Fruit fly (Drosophila melanogaster): Measurements from ENCODE around the gene capt.
A peak's percentile ranks its signal among the peaks of the same experiment; 100 is the strongest.

capt gene

DNA sequence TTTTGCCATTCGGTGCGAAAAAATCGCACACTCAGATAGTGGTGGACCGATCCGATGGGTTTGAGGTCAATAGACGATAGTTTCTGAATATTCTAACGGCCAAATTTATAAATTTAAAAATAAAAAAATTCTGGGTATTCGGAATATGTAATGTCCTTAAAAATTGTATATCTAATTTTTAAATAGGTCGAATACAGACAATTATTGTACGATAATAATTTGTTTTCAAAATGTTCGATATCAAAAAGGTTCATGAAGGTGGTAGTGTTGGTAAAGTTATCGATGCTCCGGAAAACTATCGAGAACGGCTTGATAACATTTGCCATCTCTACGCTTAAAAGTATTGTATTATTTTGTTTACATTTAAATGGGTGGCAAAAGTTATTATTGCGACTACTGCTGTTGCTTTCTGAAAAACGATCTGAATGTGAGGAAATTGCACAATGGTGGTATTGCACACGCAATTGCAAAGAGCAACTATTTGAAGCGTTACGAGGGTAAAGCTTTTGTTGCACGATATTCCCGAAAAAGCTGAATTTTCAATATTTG is 11.9 kb upstream of the capt start, which contains the start of the genes CG31922 and Plap (continued):
- peak; percentile 93 for TF ChIP-seq hbn (GFP tag; IDR thresholded peaks at IDR 0.05; ENCODE audit: partially characterized antibody)
- TF ChIP-seq zen (tag; optimal IDR thresholded peaks at IDR 0.05): peak; percentile 37
- TF ChIP-seq mirr (GFP tag; optimal IDR thresholded peaks at IDR 0.05): no peak
- TF ChIP-seq CG4282 (GFP tag; optimal IDR thresholded peaks at IDR 0.05): peak; percentile 17
- TF ChIP-seq GATAe (GFP tag; conservative IDR thresholded peaks at IDR 0.05): peak; percentile 27; the same call in 1 of the 2 replicates
- no peak for TF ChIP-seq CG16779 (GFP tag; IDR thresholded peaks at IDR 0.05)
- TF ChIP-seq sens (GFP tag): peak; percentile 92
- TF ChIP-seq Dbx (GFP tag; IDR thresholded peaks at IDR 0.05): peak; percentile 76; the same call in 2 of the 3 replicates
- TF ChIP-seq TFAM (GFP tag; optimal IDR thresholded peaks at IDR 0.05): no peak
- peak; percentile 56 for TF ChIP-seq CHES-1-like (GFP tag; optimal IDR thresholded peaks at IDR 0.05)
- TF ChIP-seq mam (GFP tag; optimal IDR thresholded peaks at IDR 0.05): peak; percentile 76
- peak; percentile 92 for TF ChIP-seq CG14860 (GFP tag; IDR thresholded peaks at IDR 0.05; ENCODE audit: partially characterized antibody)
- peak; percentile 67 for TF ChIP-seq Dek (tag; optimal IDR thresholded peaks at IDR 0.05)
- TF ChIP-seq emc (GFP tag; optimal IDR thresholded peaks at IDR 0.05): peak; percentile 29
- TF ChIP-seq pfk (GFP tag; optimal IDR thresholded peaks at IDR 0.05): no peak
- peak; percentile 14 for TF ChIP-seq caup (GFP tag; optimal IDR thresholded peaks at IDR 0.05; ENCODE audit: severe bottlenecking)
- TF ChIP-seq CG11695 (GFP tag; IDR thresholded peaks at IDR 0.05): no peak
- no peak for TF ChIP-seq toy (GFP tag; IDR thresholded peaks at IDR 0.05)
- TF ChIP-seq CG10979 (tag; optimal IDR thresholded peaks at IDR 0.05): peak; percentile 54
- TF ChIP-seq Sox102F (GFP tag; optimal IDR thresholded peaks at IDR 0.05): no peak
- TF ChIP-seq sna (GFP tag; IDR thresholded peaks at IDR 0.05; ENCODE audit: partially characterized antibody): peak; percentile 90
- TF ChIP-seq yki (optimal IDR thresholded peaks at IDR 0.05): no peak
- TF ChIP-seq ttk (GFP tag; IDR thresholded peaks at IDR 0.05): no peak
- TF ChIP-seq Scr (GFP tag; IDR thresholded peaks at IDR 0.05; ENCODE audit: partially characterized antibody): peak; percentile 96
- TF ChIP-seq CG2202 (tag; optimal IDR thresholded peaks at IDR 0.05): peak; percentile 9
- TF ChIP-seq gem (tag; optimal IDR thresholded peaks at IDR 0.05): no peak
- TF ChIP-seq nerfin-1 (tag; optimal IDR thresholded peaks at IDR 0.05): peak; percentile 64
- peak; percentile 20; the same call in 1 of the 2 replicates for TF ChIP-seq esg (GFP tag; conservative IDR thresholded peaks at IDR 0.05)
- peak; percentile 17; the same call in 1 of the 2 replicates for TF ChIP-seq CG17328 (GFP tag; IDR thresholded peaks at IDR 0.05)
- TF ChIP-seq CG5245 (GFP tag; optimal IDR thresholded peaks at IDR 0.05): peak; percentile 39
- peak; percentile 41 for TF ChIP-seq tx (GFP tag; optimal IDR thresholded peaks at IDR 0.05)
- TF ChIP-seq CG34376 (GFP tag; optimal IDR thresholded peaks at IDR 0.05): peak; percentile 77
- peak; percentile 43; the same call in 1 of the 2 replicates for TF ChIP-seq lmd (GFP tag; IDR thresholded peaks at IDR 0.05)
- TF ChIP-seq Hr78 (GFP tag; optimal IDR thresholded peaks at IDR 0.05): peak in 1 of 2 experiments; percentile 75
- TF ChIP-seq CG10543 (GFP tag; optimal IDR thresholded peaks at IDR 0.05): peak; percentile 80
- TF ChIP-seq Dfd (GFP tag; optimal IDR thresholded peaks at IDR 0.05): no peak
- peak; percentile 83 for TF ChIP-seq CG15514 (GFP tag; optimal IDR thresholded peaks at IDR 0.05)
- no peak for TF ChIP-seq sqz (GFP tag; optimal IDR thresholded peaks at IDR 0.05)
- peak; percentile 82 for TF ChIP-seq Rfx (GFP tag; IDR thresholded peaks at IDR 0.05)
- peak; percentile 79 for TF ChIP-seq HLH4C (GFP tag; IDR thresholded peaks at IDR 0.05; ENCODE audit: partially characterized antibody)
- TF ChIP-seq MESR4 (GFP tag; optimal IDR thresholded peaks at IDR 0.05): peak; percentile 18
- TF ChIP-seq CG4707 (GFP tag; optimal IDR thresholded peaks at IDR 0.05): no peak
- no peak for TF ChIP-seq peb (GFP tag; IDR thresholded peaks at IDR 0.05)
- peak; percentile 84 for TF ChIP-seq zfh2 (GFP tag; optimal IDR thresholded peaks at IDR 0.05)
- TF ChIP-seq prd (optimal IDR thresholded peaks at IDR 0.05): no peak
- peak; percentile 74; the same call in 2 of the 3 replicates for TF ChIP-seq prd (GFP tag; IDR thresholded peaks at IDR 0.05)
- peak; percentile 31 for TF ChIP-seq disco-r (GFP tag; optimal IDR thresholded peaks at IDR 0.05)
- peak; percentile 60; the same call in 2 of the 3 replicates for TF ChIP-seq Aef1 (GFP tag; IDR thresholded peaks at IDR 0.05)
- peak; percentile 19 for TF ChIP-seq maf-S (GFP tag; optimal IDR thresholded peaks at IDR 0.05)
- peak; percentile 32; the same call in 1 of the 2 replicates for TF ChIP-seq seq (GFP tag; IDR thresholded peaks at IDR 0.05)
